Fruit fly (Drosophila melanogaster): ENCODE data around the gene aay.
A peak's percentile ranks its signal among the peaks of the same experiment; 100 is the strongest.

Gene aay

dm6 chr3L:9432810-9433587, 9.9 kb downstream of the aay start (continued):
- TF ChIP-seq Hr39 (optimal IDR thresholded peaks at IDR 0.05) = peak; percentile 65
- TF ChIP-seq tll (GFP tag; optimal IDR thresholded peaks at IDR 0.05) = no peak
- no peak for TF ChIP-seq CG10462 (GFP tag; optimal IDR thresholded peaks at IDR 0.05)
- TF ChIP-seq Myb (GFP tag; optimal IDR thresholded peaks at IDR 0.05) = no peak
- peak; percentile 12; the same call in 1 of the 2 replicates for TF ChIP-seq Adf1 (GFP tag; IDR thresholded peaks at IDR 0.05)
- TF ChIP-seq exex (tag; optimal IDR thresholded peaks at IDR 0.05) = peak; percentile 40
- TF ChIP-seq CG17612 (GFP tag; IDR thresholded peaks at IDR 0.05) = no peak
- no peak for TF ChIP-seq eve (GFP tag; optimal IDR thresholded peaks at IDR 0.05)
- no peak for TF ChIP-seq Chrac-16 (GFP tag; optimal IDR thresholded peaks at IDR 0.05)
- TF ChIP-seq wor (GFP tag; IDR thresholded peaks at IDR 0.05) = no peak
- no peak for TF ChIP-seq klu (GFP tag; IDR thresholded peaks at IDR 0.05)
- TF ChIP-seq abd-A (tag; optimal IDR thresholded peaks at IDR 0.05) = no peak
- no peak for TF ChIP-seq Dip3 (GFP tag; optimal IDR thresholded peaks at IDR 0.05)
- TF ChIP-seq gro (GFP tag; optimal IDR thresholded peaks at IDR 0.05) = no peak
- TF ChIP-seq Max (GFP tag; optimal IDR thresholded peaks at IDR 0.05) = no peak
- TF ChIP-seq crol (GFP tag; IDR thresholded peaks at IDR 0.05) = peak; percentile 97
- no peak for TF ChIP-seq Deaf1 (tag; optimal IDR thresholded peaks at IDR 0.05)
- TF ChIP-seq CG5245 (GFP tag; optimal IDR thresholded peaks at IDR 0.05) = no peak
- no peak for TF ChIP-seq Kr (GFP tag; optimal IDR thresholded peaks at IDR 0.05)
- TF ChIP-seq Six4 (GFP tag; optimal IDR thresholded peaks at IDR 0.05) = no peak
- TF ChIP-seq nau (GFP tag; optimal IDR thresholded peaks at IDR 0.05) = no peak
- no peak for TF ChIP-seq CG2875 (GFP tag; optimal IDR thresholded peaks at IDR 0.05)
- TF ChIP-seq CG12104 (GFP tag; optimal IDR thresholded peaks at IDR 0.05) = no peak
- no peak for TF ChIP-seq BtbVII (GFP tag; optimal IDR thresholded peaks at IDR 0.05)
- TF ChIP-seq chm (GFP tag; IDR thresholded peaks at IDR 0.05) = no peak
- no peak for TF ChIP-seq C15 (GFP tag; IDR thresholded peaks at IDR 0.05)
- no peak for TF ChIP-seq gsb-n (tag; optimal IDR thresholded peaks at IDR 0.05)
- TF ChIP-seq CG34376 (GFP tag; optimal IDR thresholded peaks at IDR 0.05) = peak; percentile 51
- no peak for TF ChIP-seq eyg (GFP tag; optimal IDR thresholded peaks at IDR 0.05)
- TF ChIP-seq CG3995 (GFP tag; optimal IDR thresholded peaks at IDR 0.05) = no peak
- no peak for TF ChIP-seq CG1832 (GFP tag; optimal IDR thresholded peaks at IDR 0.05)
- TF ChIP-seq CG14860 (GFP tag; IDR thresholded peaks at IDR 0.05; ENCODE audit: partially characterized antibody) = no peak
- no peak for TF ChIP-seq CG15514 (GFP tag; optimal IDR thresholded peaks at IDR 0.05)
- TF ChIP-seq CrebB (tag; optimal IDR thresholded peaks at IDR 0.05) = no peak
- peak; percentile 48; the same call in 1 of the 2 replicates for TF ChIP-seq rib (GFP tag; IDR thresholded peaks at IDR 0.05)
- TF ChIP-seq croc (GFP tag; conservative IDR thresholded peaks at IDR 0.05) = no peak
- no peak for TF ChIP-seq CG42726 (GFP tag; IDR thresholded peaks at IDR 0.05; ENCODE audit: partially characterized antibody)
- TF ChIP-seq grn (GFP tag; optimal IDR thresholded peaks at IDR 0.05) = peak; percentile 72
- 0 out of 3 replicates have a peak, but pooled peaks have one; percentile 33 for TF ChIP-seq ci (GFP tag; IDR thresholded peaks at IDR 0.05)
- no peak for TF ChIP-seq CG6689 (GFP tag; IDR thresholded peaks at IDR 0.05)
- TF ChIP-seq Hey (tag; optimal IDR thresholded peaks at IDR 0.05) = no peak
- TF ChIP-seq dmrt11E (tag; optimal IDR thresholded peaks at IDR 0.05) = no peak
- TF ChIP-seq Gsc (GFP tag; IDR thresholded peaks at IDR 0.05) = no peak
- TF ChIP-seq CG7372 (GFP tag; IDR thresholded peaks at IDR 0.05) = no peak
- no peak for TF ChIP-seq CG6254 (GFP tag; optimal IDR thresholded peaks at IDR 0.05)
- TF ChIP-seq lola (GFP tag; optimal IDR thresholded peaks at IDR 0.05) = no peak
- TF ChIP-seq lmd (GFP tag; IDR thresholded peaks at IDR 0.05) = no peak
- no peak for TF ChIP-seq Dll (GFP tag; IDR thresholded peaks at IDR 0.05; ENCODE audit: partially characterized antibody)
- no peak for TF ChIP-seq Blimp-1 (GFP tag; optimal IDR thresholded peaks at IDR 0.05)
- no peak for TF ChIP-seq nom (GFP tag; optimal IDR thresholded peaks at IDR 0.05)

Measured in whole organism, embryonic.